Fruit fly (Drosophila melanogaster) whole organism, adult: ENCODE measurements around the gene Chsy.

Experiments used
- CG11617 ChIP-seq: fragments of 200-800 bp; sonication (Bioruptor generic); optimal IDR thresholded peaks from 2 replicates; lab custom pipeline; 2017; ENCODE audit warnings: mild to moderate bottlenecking, missing biosample characterization, missing genetic modification reagents, missing genetic modification characterization
- CG12768 ChIP-seq: fragments of 200-800 bp; sonication (Bioruptor generic); optimal IDR thresholded peaks from 2 replicates; lab custom pipeline; 2017; ENCODE audit warnings: missing biosample characterization, missing genetic modification characterization, mild to moderate bottlenecking, moderate library complexity, missing genetic modification reagents
- CG14711 ChIP-seq: fragments of 200-800 bp; sonication (Bioruptor generic); optimal IDR thresholded peaks from 2 replicates; lab custom pipeline; 2018; ENCODE audit warnings: missing biosample characterization, mild to moderate bottlenecking, missing genetic modification characterization, moderate library complexity
- CG1620 ChIP-seq: fragments of 200-800 bp; sonication (Bioruptor generic); optimal IDR thresholded peaks from 2 replicates; lab custom pipeline; 2016; ENCODE audit warnings: missing biosample characterization, missing genetic modification characterization
- CG33017 ChIP-seq: fragments of 200-800 bp; sonication (Bioruptor generic); optimal IDR thresholded peaks from 2 replicates; lab custom pipeline; 2018; ENCODE audit warnings: missing biosample characterization, mild to moderate bottlenecking, missing genetic modification characterization, moderate library complexity
- CG5204 ChIP-seq: fragments of 200-800 bp; sonication (Bioruptor generic); optimal IDR thresholded peaks from 2 replicates; lab custom pipeline; 2016; ENCODE audit warnings: missing biosample characterization, missing genetic modification characterization
- CG7045 ChIP-seq: fragments of 200-800 bp; sonication (Bioruptor generic); optimal IDR thresholded peaks from 2 replicates; lab custom pipeline; 2017; ENCODE audit warnings: missing biosample characterization, mild to moderate bottlenecking, missing genetic modification characterization
- CG7101 ChIP-seq: fragments of 200-800 bp; sonication (Bioruptor generic); optimal IDR thresholded peaks from 2 replicates; lab custom pipeline; 2018; ENCODE audit warnings: missing biosample characterization, mild to moderate bottlenecking, missing genetic modification characterization, moderate library complexity
- Clk ChIP-seq: fragments of 200-800 bp; sonication (Bioruptor generic); optimal IDR thresholded peaks from 2 replicates; lab custom pipeline; 2017; ENCODE audit warnings: missing biosample characterization, missing genetic modification characterization
- Crg-1 ChIP-seq: fragments of 200-800 bp; sonication (Bioruptor generic); optimal IDR thresholded peaks from 2 replicates; lab custom pipeline; 2016; ENCODE audit warnings: missing biosample characterization, missing genetic modification characterization
- Hr96 ChIP-seq: fragments of 200-800 bp; sonication (Bioruptor generic); optimal IDR thresholded peaks from 2 replicates; lab custom pipeline; 2016; ENCODE audit warnings: missing biosample characterization, missing genetic modification characterization
- Mnt ChIP-seq: fragments of 200-800 bp; sonication (Bioruptor generic); optimal IDR thresholded peaks from 2 replicates; lab custom pipeline; 2016; ENCODE audit warnings: missing biosample characterization, mild to moderate bottlenecking, missing genetic modification characterization
- bab1 ChIP-seq: fragments of 200-800 bp; sonication (Bioruptor generic); optimal IDR thresholded peaks from 3 replicates; lab custom pipeline; 2019; ENCODE audit warnings: missing biosample characterization, mild to moderate bottlenecking, missing genetic modification characterization, moderate library complexity
- cic ChIP-seq: fragments of 200-800 bp; sonication (Bioruptor generic); optimal IDR thresholded peaks from 2 replicates; lab custom pipeline; 2017; ENCODE audit warnings: missing biosample characterization, mild to moderate bottlenecking, missing genetic modification characterization, moderate library complexity
- cnc ChIP-seq, 2 experiments: fragments of >200 bp; optimal IDR thresholded peaks; 2 replicates each; lab custom pipeline; 2017
- kay ChIP-seq: fragments of 200-800 bp; sonication (Bioruptor generic); peaks from one replicate; lab custom pipeline; 2016; ENCODE audit warnings: missing biosample characterization, missing genetic modification characterization, borderline replicate concordance
- ovo ChIP-seq: fragments of 200-800 bp; sonication (Bioruptor generic); optimal IDR thresholded peaks from 2 replicates; lab custom pipeline; 2016; ENCODE audit warnings: missing biosample characterization, missing genetic modification characterization
- pad ChIP-seq: fragments of 200-800 bp; sonication (Bioruptor generic); optimal IDR thresholded peaks from 3 replicates; lab custom pipeline; 2017; ENCODE audit warnings: missing biosample characterization, missing genetic modification characterization, mild to moderate bottlenecking, moderate library complexity, missing genetic modification reagents
- tj ChIP-seq: fragments of 200-800 bp; sonication (Bioruptor generic); optimal IDR thresholded peaks from 3 replicates; lab custom pipeline; 2017; ENCODE audit warnings: missing biosample characterization, mild to moderate bottlenecking, missing genetic modification characterization, moderate library complexity
- toe ChIP-seq: fragments of 200-800 bp; sonication (Bioruptor generic); optimal IDR thresholded peaks from 2 replicates; lab custom pipeline; 2016; ENCODE audit warnings: missing biosample characterization, missing genetic modification characterization

The Chsy gene

dm6 chrX:15629962-15630361 is 36.6 kb upstream of the Chsy start:
- TF ChIP-seq CG1620, result no peak
- no peak for TF ChIP-seq kay
- no peak for TF ChIP-seq ovo (GFP tag; lab: Kevin White, UChicago)
- TF ChIP-seq Hr96 (GFP tag; lab: Kevin White, UChicago), result no peak
- TF ChIP-seq CG14711 (tag; lab: Kevin White, UChicago), result no peak
- TF ChIP-seq CG12768 (GFP tag; lab: Kevin White, UChicago), result no peak
- no peak for TF ChIP-seq bab1
- no peak for TF ChIP-seq CG7101 (tag; lab: Kevin White, UChicago)
- no peak for TF ChIP-seq toe (GFP tag; lab: Kevin White, UChicago)
- no peak for TF ChIP-seq CG33017
- TF ChIP-seq pad (GFP tag; lab: Kevin White, UChicago), result no peak
- TF ChIP-seq CG11617, result no peak
- no peak for TF ChIP-seq cnc (optimal IDR thresholded peaks at IDR 0.05; lab: Kevin White, UChicago)
- TF ChIP-seq CG5204 (GFP tag; lab: Kevin White, UChicago), result no peak

dm6 chrX:15626279-15626678 is 32.9 kb upstream of the Chsy start:
- no peak for TF ChIP-seq Mnt
- TF ChIP-seq tj (GFP tag; lab: Kevin White, UChicago), result peak; percentile 30
- TF ChIP-seq ovo (GFP tag; lab: Kevin White, UChicago), result no peak
- no peak for TF ChIP-seq CG14711 (tag; lab: Kevin White, UChicago)
- no peak for TF ChIP-seq cnc (optimal IDR thresholded peaks at IDR 0.05; lab: Kevin White, UChicago)
- TF ChIP-seq CG1620, result no peak
- no peak for TF ChIP-seq CG7101 (tag; lab: Kevin White, UChicago)
- no peak for TF ChIP-seq CG12768 (GFP tag; lab: Kevin White, UChicago)
- TF ChIP-seq toe (GFP tag; lab: Kevin White, UChicago), result no peak
- no peak for TF ChIP-seq cic (GFP tag; lab: Kevin White, UChicago)
- TF ChIP-seq CG11617, result no peak
- no peak for TF ChIP-seq CG7045 (GFP tag; lab: Kevin White, UChicago)
- TF ChIP-seq Crg-1 (GFP tag; lab: Kevin White, UChicago), result peak; percentile 14
- TF ChIP-seq Hr96 (GFP tag; lab: Kevin White, UChicago), result peak; percentile 8
- TF ChIP-seq CG33017, result no peak
- TF ChIP-seq pad (GFP tag; lab: Kevin White, UChicago), result no peak
- TF ChIP-seq Clk, result no peak
- peak; percentile 42 for TF ChIP-seq bab1
- TF ChIP-seq kay, result no peak
- no peak for TF ChIP-seq CG5204 (GFP tag; lab: Kevin White, UChicago)

dm6 chrX:15623809-15624208 is 30.5 kb upstream of the Chsy start:
- TF ChIP-seq CG7101 (tag; lab: Kevin White, UChicago) (no peak), cnc (optimal IDR thresholded peaks at IDR 0.05; lab: Kevin White, UChicago) (no peak), cic (GFP tag; lab: Kevin White, UChicago) (no peak), pad (GFP tag; lab: Kevin White, UChicago) (no peak), toe (GFP tag; lab: Kevin White, UChicago) (no peak), CG33017 (no peak)

dm6 chrX:15622970-15623402 is 29.7 kb upstream of the Chsy start:
- no peak for TF ChIP-seq Hr96 (GFP tag; lab: Kevin White, UChicago)
- TF ChIP-seq pad (GFP tag; lab: Kevin White, UChicago), result no peak
- TF ChIP-seq Mnt, result no peak
- TF ChIP-seq toe (GFP tag; lab: Kevin White, UChicago), result no peak
- no peak for TF ChIP-seq CG7045 (GFP tag; lab: Kevin White, UChicago)
- no peak for TF ChIP-seq bab1

dm6 chrX:15620439-15621227 is 27.3 kb upstream of the Chsy start:
- TF ChIP-seq kay (peak; percentile 20), CG1620 (no peak), CG5204 (GFP tag; lab: Kevin White, UChicago) (no peak)

- TF ChIP-seq CG5204 (GFP tag; lab: Kevin White, UChicago) (no peak), CG14711 (tag; lab: Kevin White, UChicago) (no peak), CG7101 (tag; lab: Kevin White, UChicago) (no peak), CG12768 (GFP tag; lab: Kevin White, UChicago) (no peak), pad (GFP tag; lab: Kevin White, UChicago) (no peak), Crg-1 (GFP tag; lab: Kevin White, UChicago) (no peak), cnc (optimal IDR thresholded peaks at IDR 0.05; lab: Kevin White, UChicago) (no peak), Hr96 (GFP tag; lab: Kevin White, UChicago) (no peak), CG11617 (no peak), Clk (no peak), Mnt (no peak), bab1 (no peak), cic (GFP tag; lab: Kevin White, UChicago) (no peak), CG33017 (no peak), ovo (GFP tag; lab: Kevin White, UChicago) (no peak)
These were observed 26.3 kb upstream of the Chsy start for dm6 chrX:15619631-15619960.
